Worm (Caenorhabditis elegans) whole organism, midembryonic: ENCODE results near the gene srw-54.

Experiments used
- cog-1 ChIP-seq: sonication (generic microtip); optimal IDR thresholded peaks from 2 replicates; lab custom pipeline; 2016; ENCODE audit warnings: missing genetic modification characterization, missing compliant biosample characterization
- flt-1 ChIP-seq: fragments of 200-800 bp; sonication (Bioruptor generic); IDR thresholded peaks from 2 replicates; pipeline ENCODE4 v1.3.6; 2022; ENCODE audit warnings: missing genetic modification characterization, missing compliant biosample characterization
- ref-1 ChIP-seq: fragments of 200-800 bp; sonication (Bioruptor generic); conservative IDR thresholded peaks from 2 replicates; pipeline ENCODE4 v1.3.6; 2022; ENCODE audit warnings: missing genetic modification reagents, missing genetic modification characterization, missing compliant biosample characterization
- tab-1 ChIP-seq: fragments of 200-800 bp; sonication (Bioruptor generic); IDR thresholded peaks from 2 replicates; pipeline ENCODE4 v1.3.6; 2022; ENCODE audit warnings: missing genetic modification characterization, missing compliant biosample characterization
- ztf-29 ChIP-seq: fragments of 200-800 bp; sonication (Bioruptor generic); IDR thresholded peaks from 2 replicates; pipeline ENCODE4 v1.3.6; 2022; ENCODE audit warnings: missing genetic modification reagents, missing genetic modification characterization, missing compliant biosample characterization

DNA sequence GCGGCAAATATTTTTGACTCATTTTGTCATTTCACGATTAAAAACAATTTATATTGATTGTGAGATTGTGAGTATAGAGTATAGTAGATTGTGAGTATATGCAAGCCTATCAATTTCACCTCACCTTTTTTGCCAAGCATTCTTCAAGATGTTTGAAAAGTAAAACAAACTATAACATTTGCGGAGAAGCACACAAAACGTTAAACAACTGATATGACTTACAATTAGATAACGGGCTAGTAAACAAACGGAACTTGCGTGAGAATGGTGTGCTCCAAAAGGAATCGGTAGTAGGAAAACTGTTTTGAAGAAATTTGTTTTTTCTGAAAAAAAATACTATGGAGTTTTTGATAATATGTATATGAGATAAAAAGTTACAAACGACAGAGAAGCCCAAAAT is 1.0 kb upstream of the srw-54 start:
- TF ChIP-seq tab-1 (GFP tag; lab: Robert Waterston, UW) (no peak), ztf-29 (GFP tag; lab: Robert Waterston, UW) (no peak), cog-1 (tag; lab: Kevin White, UChicago) (no peak), ref-1 (GFP tag; lab: Robert Waterston, UW) (no peak), flt-1 (GFP tag; lab: Robert Waterston, UW) (no peak)
